Fruit fly (Drosophila melanogaster) whole organism, larva: ENCODE measurements around the gene CG11249.

Source experiments
- noc ChIP-seq: fragments of 200-800 bp; sonication (Bioruptor generic); optimal IDR thresholded peaks from 3 replicates; lab custom pipeline; 2019; ENCODE audit warnings: missing biosample characterization, mild to moderate bottlenecking, missing genetic modification characterization, moderate library complexity

CG11249 gene

dm6 chr3L:21652768-21653167 is 19.2 kb upstream of the CG11249 start:
- TF ChIP-seq noc: no peak

- TF ChIP-seq noc: no peak
These were observed 5.1 kb upstream of the CG11249 start, which contains the start of gene Cpr78E for dm6 chr3L:21666880-21667279. Gene Cpr78E, minus strand, starts transcription at chr3L:21666980.

dm6 chr3L:21667530-21667929 is 4.4 kb upstream of the CG11249 start:
- no peak for TF ChIP-seq noc

- no peak for TF ChIP-seq noc
These were observed 7.7 kb downstream of the CG11249 start, which contains the start of the genes Als2 and CG11248 for dm6 chr3L:21679687-21680086. Gene Als2, minus strand, starts transcription at chr3L:21679755. Gene CG11248, plus strand, starts transcription at chr3L:21680050.

- TF ChIP-seq noc: no peak
These were observed 12.0 kb downstream of the CG11249 start, which contains the start of gene Sfp78E for dm6 chr3L:21683942-21684341. Gene Sfp78E, minus strand, starts transcription at chr3L:21684042.

- no peak for TF ChIP-seq noc
These were observed 13.8 kb downstream of the CG11249 start for dm6 chr3L:21685753-21686152.

- TF ChIP-seq noc: no peak
These were observed 16.7 kb downstream of the CG11249 start for dm6 chr3L:21688607-21689129.

- no peak for TF ChIP-seq noc
These were observed 22.7 kb downstream of the CG11249 start for dm6 chr3L:21694647-21695046.

dm6 chr3L:21700052-21700451 is 28.1 kb downstream of the CG11249 start:
- no peak for TF ChIP-seq noc

- TF ChIP-seq noc: no peak
These were observed 29.0 kb downstream of the CG11249 start for dm6 chr3L:21700945-21701344.

- no peak for TF ChIP-seq noc
These were observed 34.4 kb downstream of the CG11249 start, which contains the start of gene CG32447 for dm6 chr3L:21706144-21706926. Gene CG32447, minus strand, starts transcription at chr3L:21706365.

- no peak for TF ChIP-seq noc
These were observed 38.0 kb downstream of the CG11249 start for dm6 chr3L:21709785-21710591.

dm6 chr3L:21715974-21716373 is 44.0 kb downstream of the CG11249 start:
- no peak for TF ChIP-seq noc

dm6 chr3L:21718233-21718632 is 46.3 kb downstream of the CG11249 start:
- no peak for TF ChIP-seq noc

- no peak for TF ChIP-seq noc
These were observed 48.9 kb downstream of the CG11249 start for dm6 chr3L:21720869-21721268.
